Worm (Caenorhabditis elegans) whole organism, L4 larva: ENCODE measurements around the gene K01A12.2.
A peak's percentile ranks its signal among the peaks of the same experiment; 100 is the strongest.

Source experiments
- F26F4.8 ChIP-seq: fragments of 200-800 bp; sonication (Bioruptor generic); conservative IDR thresholded peaks from 2 replicates; pipeline ENCODE4 v1.3.6; 2022; ENCODE audit warnings: missing genetic modification characterization, missing compliant biosample characterization
- F37D6.2 ChIP-seq: sonication (generic microtip); optimal IDR thresholded peaks from 2 replicates; lab custom pipeline; 2016; ENCODE audit warnings: mild to moderate bottlenecking, missing genetic modification characterization, missing compliant biosample characterization
- T20F7.1 ChIP-seq: fragments of 200-800 bp; sonication (Bioruptor generic); optimal IDR thresholded peaks from 2 replicates; lab custom pipeline; 2018; ENCODE audit warnings: mild to moderate bottlenecking, missing genetic modification characterization, missing compliant biosample characterization
- T26A8.4 ChIP-seq: fragments of 200-800 bp; sonication (Bioruptor generic); IDR thresholded peaks from 2 replicates; pipeline ENCODE4 v1.3.6; 2022; ENCODE audit warnings: missing genetic modification characterization, missing compliant biosample characterization
- Y105C5A.15 ChIP-seq: fragments of 200-800 bp; sonication (Bioruptor generic); IDR thresholded peaks from 2 replicates; pipeline ENCODE4 v1.3.6; 2022; ENCODE audit warnings: missing genetic modification characterization, missing compliant biosample characterization
- Y75B8A.6 ChIP-seq: fragments of 200-800 bp; sonication (Bioruptor generic); IDR thresholded peaks from 2 replicates; pipeline ENCODE4 v1.3.6; 2022; ENCODE audit warnings: missing genetic modification reagents, missing genetic modification characterization, missing compliant biosample characterization
- ama-1 ChIP-seq: fragments of 150-350 bp; optimal IDR thresholded peaks from 2 replicates; lab custom pipeline; 2014; ENCODE audit warnings: inconsistent platforms, mixed read lengths
- ceh-32 ChIP-seq: sonication (generic microtip); optimal IDR thresholded peaks from 2 replicates; lab custom pipeline; 2016; ENCODE audit warnings: mild to moderate bottlenecking, missing genetic modification characterization, missing compliant biosample characterization; ENCODE audit not compliant: poor library complexity
- ceh-62 ChIP-seq: sonication (generic microtip); optimal IDR thresholded peaks from 2 replicates; lab custom pipeline; 2017; ENCODE audit warnings: missing biosample characterization, missing genetic modification characterization
- ceh-82 ChIP-seq: sonication (generic microtip); optimal IDR thresholded peaks from 2 replicates; lab custom pipeline; 2017; ENCODE audit warnings: missing biosample characterization, missing genetic modification characterization
- ces-1 ChIP-seq: fragments of 150-350 bp; sonication (generic microtip); optimal IDR thresholded peaks from 4 replicates; lab custom pipeline; 2014; ENCODE audit warnings: missing biosample characterization, missing genetic modification reagents, missing genetic modification characterization
- ctbp-1 ChIP-seq: fragments of 200-800 bp; sonication (Bioruptor generic); IDR thresholded peaks from 2 replicates; pipeline ENCODE4 v1.3.6; 2022; ENCODE audit warnings: missing genetic modification reagents, missing genetic modification characterization, missing compliant biosample characterization
- daf-16 ChIP-seq, 3 experiments: sonication (generic microtip); optimal IDR thresholded peaks; 2 replicates each; lab custom pipeline; 2016 to 2017; ENCODE audit warnings: missing genetic modification characterization in 3 of 3, missing genetic modification reagents in 3 of 3, mild to moderate bottlenecking in 2 of 3, missing compliant biosample characterization in 2 of 3, missing biosample characterization in 1 of 3, moderate library complexity in 1 of 3
- daf-8 ChIP-seq: fragments of 200-800 bp; sonication (Bioruptor generic); IDR thresholded peaks from 2 replicates; pipeline ENCODE4 v1.3.6; 2022; ENCODE audit warnings: missing genetic modification characterization, missing compliant biosample characterization
- dmd-9 ChIP-seq: fragments of 200-800 bp; sonication (Bioruptor generic); IDR thresholded peaks from 2 replicates; pipeline ENCODE4 v1.3.6; 2022; ENCODE audit warnings: missing genetic modification reagents, missing genetic modification characterization, missing compliant biosample characterization
- dpl-1 ChIP-seq: fragments of 150-350 bp; optimal IDR thresholded peaks from 2 replicates; lab custom pipeline; 2014; ENCODE audit warnings: missing biosample characterization, missing genetic modification reagents, missing genetic modification characterization
- duxl-1 ChIP-seq: sonication (generic microtip); optimal IDR thresholded peaks from 2 replicates; lab custom pipeline; 2016; ENCODE audit warnings: mild to moderate bottlenecking, missing genetic modification characterization, moderate library complexity, missing compliant biosample characterization; ENCODE audit not compliant: poor library complexity
- egl-27 ChIP-seq: sonication (generic microtip); optimal IDR thresholded peaks from 3 replicates; lab custom pipeline; 2017; ENCODE audit warnings: missing biosample characterization, missing genetic modification reagents, missing genetic modification characterization
- egl-43 ChIP-seq: fragments of 200-800 bp; sonication (Bioruptor generic); IDR thresholded peaks from 2 replicates; pipeline ENCODE4 v1.3.6; 2022; ENCODE audit warnings: missing genetic modification reagents, missing genetic modification characterization, missing compliant biosample characterization
- gei-8 ChIP-seq: fragments of 200-800 bp; sonication (Bioruptor generic); optimal IDR thresholded peaks from 2 replicates; lab custom pipeline; 2018; ENCODE audit warnings: mild to moderate bottlenecking, missing genetic modification characterization, missing compliant biosample characterization
- hlh-30 ChIP-seq: sonication (generic microtip); optimal IDR thresholded peaks from 2 replicates; lab custom pipeline; 2017; ENCODE audit warnings: antibody characterized with exemption, mild to moderate bottlenecking, missing genetic modification characterization, missing compliant biosample characterization; ENCODE audit not compliant: insufficient read depth
- jun-1 ChIP-seq: fragments of 150-350 bp; optimal IDR thresholded peaks from 2 replicates; lab custom pipeline; 2014; ENCODE audit warnings: missing biosample characterization, missing genetic modification reagents, missing genetic modification characterization
- lin-1 ChIP-seq: fragments of 200-800 bp; sonication (Bioruptor generic); IDR thresholded peaks from 2 replicates; pipeline ENCODE4 v1.3.6; 2022; ENCODE audit warnings: missing genetic modification reagents, missing genetic modification characterization, missing compliant biosample characterization
- lin-15B ChIP-seq: fragments of 150-350 bp; sonication (generic microtip); optimal IDR thresholded peaks from 3 replicates; lab custom pipeline; 2014; ENCODE audit warnings: missing biosample characterization, missing genetic modification characterization
- lin-38 ChIP-seq: fragments of 200-800 bp; sonication (Bioruptor generic); IDR thresholded peaks from 2 replicates; pipeline ENCODE4 v1.3.6; 2022; ENCODE audit warnings: missing genetic modification reagents, missing genetic modification characterization, missing compliant biosample characterization
- mdl-1 ChIP-seq, 2 experiments: fragments of 150-350 bp in 1 of 2; sonication (generic microtip) in 1 of 2; optimal IDR thresholded peaks; 2 replicates each; lab custom pipeline; 2014 to 2017; ENCODE audit warnings: missing biosample characterization in 2 of 2, missing genetic modification characterization in 2 of 2
- mdt-29 ChIP-seq: fragments of 200-800 bp; sonication (Bioruptor generic); IDR thresholded peaks from 2 replicates; pipeline ENCODE4 v1.3.6; 2022; ENCODE audit warnings: missing genetic modification reagents, missing genetic modification characterization, missing compliant biosample characterization
- mes-2 ChIP-seq: sonication (generic microtip); optimal IDR thresholded peaks from 2 replicates; lab custom pipeline; 2016; ENCODE audit warnings: missing genotype, mild to moderate bottlenecking, missing genetic modification characterization, missing compliant biosample characterization; ENCODE audit not compliant: poor library complexity, severe bottlenecking
- mxl-2 ChIP-seq: fragments of 200-800 bp; sonication (Bioruptor generic); conservative IDR thresholded peaks from 2 replicates; pipeline ENCODE4 v1.3.6; 2022; ENCODE audit warnings: missing genetic modification reagents, missing genetic modification characterization, missing compliant biosample characterization
- nhr-25 ChIP-seq: sonication (generic microtip); optimal IDR thresholded peaks from 2 replicates; lab custom pipeline; 2017; ENCODE audit warnings: missing genetic modification characterization, mild to moderate bottlenecking, missing compliant biosample characterization, antibody characterized with exemption, moderate library complexity, borderline replicate concordance; ENCODE audit not compliant: insufficient read depth
- nhr-41 ChIP-seq: fragments of 200-800 bp; sonication (Bioruptor generic); IDR thresholded peaks from 2 replicates; pipeline ENCODE4 v1.3.6; 2022; ENCODE audit warnings: missing genetic modification reagents, missing genetic modification characterization, missing compliant biosample characterization
- nhr-48 ChIP-seq: sonication (generic microtip); optimal IDR thresholded peaks from 2 replicates; lab custom pipeline; 2016; ENCODE audit warnings: mild to moderate bottlenecking, missing genetic modification characterization, missing compliant biosample characterization
- nhr-6 ChIP-seq: fragments of 150-350 bp; optimal IDR thresholded peaks from 2 replicates; lab custom pipeline; 2014; ENCODE audit warnings: missing biosample characterization, missing genetic modification characterization
- nhr-77 ChIP-seq: fragments of 150-350 bp; optimal IDR thresholded peaks from 2 replicates; lab custom pipeline; 2014; ENCODE audit warnings: missing biosample characterization, missing genetic modification characterization
- pha-4 ChIP-seq, 2 experiments: fragments of 150-350 bp in 1 of 2; fragments of 200-800 bp in 1 of 2; sonication (Bioruptor generic) in 1 of 2; IDR thresholded peaks in 1 of 2; optimal IDR thresholded peaks in 1 of 2; 2 replicates each; pipeline versions ENCODE4 v1.3.6 to Lab custom; 2014 to 2022; ENCODE audit warnings: missing genetic modification characterization in 2 of 2, missing genetic modification reagents in 2 of 2, missing biosample characterization in 1 of 2, missing compliant biosample characterization in 1 of 2
- php-3 ChIP-seq: fragments of 200-800 bp; sonication (Bioruptor generic); IDR thresholded peaks from 2 replicates; pipeline ENCODE4 v1.3.6; 2022; ENCODE audit warnings: missing genetic modification reagents, missing genetic modification characterization, missing compliant biosample characterization
- sdz-12 ChIP-seq: fragments of 200-800 bp; sonication (Bioruptor generic); optimal IDR thresholded peaks from 2 replicates; lab custom pipeline; 2018; ENCODE audit warnings: mild to moderate bottlenecking, missing genetic modification characterization, missing compliant biosample characterization
- set-16 ChIP-seq: fragments of 200-800 bp; sonication (Bioruptor generic); IDR thresholded peaks from 2 replicates; pipeline ENCODE4 v1.3.6; 2022; ENCODE audit warnings: missing genetic modification reagents, missing genetic modification characterization, missing compliant biosample characterization
- spr-1 ChIP-seq: sonication (generic microtip); optimal IDR thresholded peaks from 2 replicates; lab custom pipeline; 2016; ENCODE audit warnings: mild to moderate bottlenecking, missing genetic modification characterization, missing compliant biosample characterization
- unc-130 ChIP-seq: sonication (generic microtip); optimal IDR thresholded peaks from 2 replicates; lab custom pipeline; 2016; ENCODE audit warnings: missing genetic modification reagents, missing genetic modification characterization, missing compliant biosample characterization
- unc-39 ChIP-seq: sonication (generic microtip); optimal IDR thresholded peaks from 2 replicates; lab custom pipeline; 2017; ENCODE audit warnings: missing biosample characterization, missing genetic modification characterization
- unc-62 ChIP-seq, 3 experiments: fragments of 150-350 bp in 1 of 3; sonication (generic microtip); optimal IDR thresholded peaks in 2 of 3; peaks in 1 of 3; 1 replicate in 1 of 3; 2 replicates in 2 of 3; lab custom pipeline; 2014 to 2017; ENCODE audit warnings: missing biosample characterization in 3 of 3, missing genetic modification characterization in 3 of 3, missing genetic modification reagents in 3 of 3, missing genotype in 1 of 3
- vab-7 ChIP-seq: fragments of 200-800 bp; sonication (Bioruptor generic); IDR thresholded peaks from 2 replicates; pipeline ENCODE4 v1.3.6; 2022; ENCODE audit warnings: missing genetic modification reagents, missing genetic modification characterization, missing compliant biosample characterization
- zfp-2 ChIP-seq: sonication (generic microtip); optimal IDR thresholded peaks from 2 replicates; lab custom pipeline; 2016; ENCODE audit warnings: mild to moderate bottlenecking, missing genetic modification characterization, missing compliant biosample characterization
- zfp-3 ChIP-seq: fragments of 200-800 bp; sonication (Bioruptor generic); conservative IDR thresholded peaks from 2 replicates; pipeline ENCODE4 v1.3.6; 2022; ENCODE audit warnings: missing genetic modification reagents, missing genetic modification characterization, missing compliant biosample characterization
- zip-2 ChIP-seq: fragments of 150-350 bp; optimal IDR thresholded peaks from 2 replicates; lab custom pipeline; 2014; ENCODE audit warnings: missing biosample characterization, missing genetic modification characterization
- ztf-7 ChIP-seq: fragments of 150-350 bp; optimal IDR thresholded peaks from 2 replicates; lab custom pipeline; 2014; ENCODE audit warnings: missing biosample characterization, missing genetic modification characterization

The K01A12.2 gene

DNA sequence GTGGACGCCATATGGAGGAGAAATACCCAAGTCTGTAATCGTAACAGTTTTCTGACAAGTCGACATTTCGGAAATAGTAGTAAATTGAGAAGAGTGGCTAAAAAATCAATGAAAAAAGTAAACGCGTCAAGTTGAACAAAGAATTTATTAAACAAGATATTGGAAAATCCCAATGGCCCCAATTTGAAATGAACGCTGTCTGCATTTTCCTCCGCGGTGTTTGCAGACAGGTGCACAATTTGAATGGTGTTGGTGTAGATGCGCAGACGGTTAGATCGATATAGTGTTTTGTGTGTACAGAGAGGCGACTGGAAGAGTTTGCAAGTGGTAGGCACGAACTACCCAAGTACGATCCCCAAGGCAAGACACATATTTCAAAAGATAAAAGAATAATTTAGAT lies 8.1 kb upstream of the K01A12.2 start, which contains the start of the genes H35N09.2 and H35N09.1 (continued):
- TF ChIP-seq spr-1 (tag; lab: Kevin White, UChicago) (no peak), zfp-3 (GFP tag; lab: Robert Waterston, UW) (no peak), ctbp-1 (GFP tag; lab: Robert Waterston, UW) (no peak), egl-43 (GFP tag; lab: Robert Waterston, UW) (no peak), unc-130 (no peak), pha-4 (GFP tag; IDR thresholded peaks at IDR 0.05; lab: Robert Waterston, UW) (no peak), pha-4 (tag; optimal IDR thresholded peaks at IDR 0.05; lab: Kevin White, UChicago) (peak; percentile 85), daf-8 (no peak), php-3 (GFP tag; lab: Robert Waterston, UW) (no peak), lin-38 (GFP tag; lab: Robert Waterston, UW) (no peak), ceh-32 (tag; lab: Kevin White, UChicago) (no peak), Y105C5A.15 (GFP tag; lab: Robert Waterston, UW) (no peak), nhr-6 (peak; percentile 34), ama-1 (no peak), ces-1 (no peak), ceh-82 (tag; lab: Kevin White, UChicago) (no peak)
- TF ChIP-seq, all 104 proteins: peak for 13

ce11 chrX:8608756-8609155 lies 4.4 kb upstream of the K01A12.2 start:
- peak; percentile 56 for TF ChIP-seq zip-2 (tag; lab: Kevin White, UChicago)
- peak; percentile 5 for TF ChIP-seq spr-1 (tag; lab: Kevin White, UChicago)
- TF ChIP-seq egl-27 (tag; lab: Kevin White, UChicago): no peak
- TF ChIP-seq ctbp-1 (GFP tag; lab: Robert Waterston, UW): no peak
- TF ChIP-seq nhr-77 (tag; lab: Kevin White, UChicago): no peak
- no peak for TF ChIP-seq T20F7.1 (GFP tag; lab: Kevin White, UChicago)
- TF ChIP-seq sdz-12 (GFP tag; lab: Kevin White, UChicago): peak; percentile 12
- no peak for TF ChIP-seq jun-1 (tag; lab: Kevin White, UChicago)
- no peak for TF ChIP-seq zfp-2 (tag; lab: Kevin White, UChicago)
- TF ChIP-seq nhr-48 (tag; lab: Kevin White, UChicago): no peak
- TF ChIP-seq F37D6.2 (tag; lab: Kevin White, UChicago): peak; percentile 14
- peak; percentile 37 for TF ChIP-seq mes-2 (tag; lab: Kevin White, UChicago)
- no peak for TF ChIP-seq ces-1
- TF ChIP-seq set-16: no peak
- peak in 1 of 2 experiments; percentile 0 for TF ChIP-seq mdl-1 (tag; optimal IDR thresholded peaks at IDR 0.05; lab: Kevin White, UChicago)
- peak; percentile 69; the same call in 1 of the 2 replicates for TF ChIP-seq lin-1
- TF ChIP-seq mdt-29: no peak; the same call in 1 of the 2 replicates
- TF ChIP-seq T26A8.4 (GFP tag; lab: Robert Waterston, UW): peak; percentile 75; the same call in 1 of the 2 replicates
- no peak for TF ChIP-seq duxl-1 (tag; lab: Kevin White, UChicago)
- peak; percentile 57 for TF ChIP-seq hlh-30 (tag; lab: Kevin White, UChicago)
- TF ChIP-seq php-3 (GFP tag; lab: Robert Waterston, UW): peak; percentile 71
- no peak for TF ChIP-seq ztf-7
- TF ChIP-seq ceh-62: no peak
- TF ChIP-seq F26F4.8 (GFP tag; lab: Robert Waterston, UW): peak; percentile 92
- TF ChIP-seq vab-7 (GFP tag; lab: Robert Waterston, UW): peak; percentile 91
- TF ChIP-seq gei-8: no peak
- TF ChIP-seq nhr-25 (tag; lab: Kevin White, UChicago): no peak
- peak; percentile 73 to 75 for TF ChIP-seq daf-16 (GFP tag; optimal IDR thresholded peaks at IDR 0.05; lab: Kevin White, UChicago)
- TF ChIP-seq daf-16 (tag; optimal IDR thresholded peaks at IDR 0.05; lab: Kevin White, UChicago): peak; percentile 73
- peak; percentile 57; the same call in 1 of the 2 replicates for TF ChIP-seq mxl-2 (GFP tag; lab: Robert Waterston, UW)
- TF ChIP-seq dpl-1 (GFP tag; lab: Kevin White, UChicago): peak; percentile 36
- TF ChIP-seq Y75B8A.6 (GFP tag; lab: Robert Waterston, UW): 0 out of 2 replicates have a peak, but pooled peaks have one; percentile 65
- TF ChIP-seq nhr-41: no peak; the same call in 1 of the 2 replicates
- peak in 1 of 2 experiments; percentile 57 for TF ChIP-seq unc-62 (GFP tag; optimal IDR thresholded peaks at IDR 0.05 in 1 of 2; lab: Kevin White, UChicago)
- no peak for TF ChIP-seq unc-62 (tag; optimal IDR thresholded peaks at IDR 0.05; lab: Kevin White, UChicago)
- no peak for TF ChIP-seq lin-15B (tag; lab: Kevin White, UChicago)
- no peak for TF ChIP-seq unc-39
- no peak for TF ChIP-seq dmd-9 (GFP tag; lab: Robert Waterston, UW)
